Worm (Caenorhabditis elegans) whole organism, L3 larva: ENCODE data around the gene del-6.

Experiments
- ZK546.5 ChIP-seq: sonication (generic microtip); optimal IDR thresholded peaks from 2 replicates; lab custom pipeline; 2017; ENCODE audit warnings: missing biosample characterization, missing genetic modification characterization
- aly-2 ChIP-seq: fragments of 150-350 bp; optimal IDR thresholded peaks from 2 replicates; lab custom pipeline; 2014; ENCODE audit warnings: missing biosample characterization, missing genetic modification characterization
- ama-1 ChIP-seq: fragments of 150-350 bp; optimal IDR thresholded peaks from 2 replicates; lab custom pipeline; 2018
- daf-12 ChIP-seq: fragments of 150-350 bp; optimal IDR thresholded peaks from 2 replicates; lab custom pipeline; 2014; ENCODE audit warnings: missing biosample characterization, missing genetic modification reagents, missing genetic modification characterization
- egl-27 ChIP-seq: sonication (generic microtip); optimal IDR thresholded peaks from 4 replicates; lab custom pipeline; 2017; ENCODE audit warnings: missing biosample characterization, missing genetic modification reagents, missing genetic modification characterization
- elt-1 ChIP-seq: fragments of 150-350 bp; optimal IDR thresholded peaks from 2 replicates; lab custom pipeline; 2014; ENCODE audit warnings: missing biosample characterization, missing genetic modification characterization
- elt-2 ChIP-seq: sonication (generic microtip); optimal IDR thresholded peaks from 2 replicates; lab custom pipeline; 2016; ENCODE audit warnings: missing genetic modification reagents, mild to moderate bottlenecking, missing genetic modification characterization, missing compliant biosample characterization
- elt-3 ChIP-seq, 3 experiments: fragments of 150-350 bp in 1 of 3; sonication (generic microtip) in 2 of 3; optimal IDR thresholded peaks; 2 replicates in 2 of 3; 4 replicates in 1 of 3; lab custom pipeline; 2014 to 2017; ENCODE audit warnings: missing biosample characterization in 3 of 3, missing genetic modification characterization in 3 of 3
- eor-1 ChIP-seq, 2 experiments: fragments of 150-350 bp; optimal IDR thresholded peaks; 2 replicates each; lab custom pipeline; 2014 to 2018; ENCODE audit warnings: missing biosample characterization in 2 of 2, missing genetic modification characterization in 2 of 2
- fkh-10 ChIP-seq: sonication (generic microtip); optimal IDR thresholded peaks from 2 replicates; lab custom pipeline; 2017; ENCODE audit warnings: missing biosample characterization, missing genetic modification reagents, missing genetic modification characterization
- hmg-11 ChIP-seq: sonication (generic microtip); optimal IDR thresholded peaks from 2 replicates; lab custom pipeline; 2016; ENCODE audit warnings: missing genetic modification characterization, missing compliant biosample characterization
- jun-1 ChIP-seq: fragments of 150-350 bp; optimal IDR thresholded peaks from 2 replicates; lab custom pipeline; 2014; ENCODE audit warnings: missing biosample characterization, missing genetic modification reagents, missing genetic modification characterization
- mdl-1 ChIP-seq: fragments of 150-350 bp; optimal IDR thresholded peaks from 2 replicates; lab custom pipeline; 2014; ENCODE audit warnings: missing biosample characterization, missing genetic modification characterization
- mml-1 ChIP-seq: fragments of 150-350 bp; sonication (generic microtip); optimal IDR thresholded peaks from 3 replicates; lab custom pipeline; 2014; ENCODE audit warnings: missing biosample characterization, missing genetic modification characterization
- nhr-11 ChIP-seq: fragments of 150-350 bp; optimal IDR thresholded peaks from 2 replicates; lab custom pipeline; 2014; ENCODE audit warnings: missing biosample characterization, missing genetic modification characterization
- nhr-12 ChIP-seq: fragments of 150-350 bp; optimal IDR thresholded peaks from 2 replicates; lab custom pipeline; 2014; ENCODE audit warnings: missing biosample characterization, missing genetic modification characterization
- nhr-237 ChIP-seq: fragments of 150-350 bp; optimal IDR thresholded peaks from 2 replicates; lab custom pipeline; 2014; ENCODE audit warnings: missing biosample characterization, missing genetic modification characterization
- nhr-25 ChIP-seq: sonication (generic microtip); optimal IDR thresholded peaks from 2 replicates; lab custom pipeline; 2017; ENCODE audit warnings: missing biosample characterization, missing genetic modification characterization
- nhr-43 ChIP-seq: sonication (generic microtip); optimal IDR thresholded peaks from 2 replicates; lab custom pipeline; 2016; ENCODE audit warnings: mild to moderate bottlenecking, missing genetic modification characterization, missing compliant biosample characterization; ENCODE audit not compliant: poor library complexity, severe bottlenecking
- nhr-76 ChIP-seq: fragments of 150-350 bp; sonication (generic microtip); optimal IDR thresholded peaks from 5 replicates; lab custom pipeline; 2014; ENCODE audit warnings: missing biosample characterization, missing genetic modification characterization
- nhr-77 ChIP-seq: fragments of 150-350 bp; optimal IDR thresholded peaks from 2 replicates; lab custom pipeline; 2014; ENCODE audit warnings: missing biosample characterization, missing genetic modification characterization
- pqm-1 ChIP-seq: fragments of 150-350 bp; optimal IDR thresholded peaks from 2 replicates; lab custom pipeline; 2017; ENCODE audit warnings: missing biosample characterization, missing genetic modification characterization, inconsistent platforms
- sea-2 ChIP-seq: fragments of 150-350 bp; sonication (generic microtip); optimal IDR thresholded peaks from 4 replicates; lab custom pipeline; 2014; ENCODE audit warnings: missing biosample characterization, missing genetic modification reagents, missing genetic modification characterization
- skn-1 ChIP-seq: fragments of 150-350 bp; optimal IDR thresholded peaks from 2 replicates; lab custom pipeline; 2014; ENCODE audit warnings: missing biosample characterization, missing genetic modification characterization
- snpc-4 ChIP-seq: fragments of 150-350 bp; optimal IDR thresholded peaks from 2 replicates; lab custom pipeline; 2014; ENCODE audit warnings: missing biosample characterization, missing genetic modification characterization
- tbx-2 ChIP-seq: sonication (generic microtip); optimal IDR thresholded peaks from 2 replicates; lab custom pipeline; 2016; ENCODE audit warnings: mild to moderate bottlenecking, missing genetic modification characterization, missing compliant biosample characterization
- unc-39 ChIP-seq: sonication (generic microtip); optimal IDR thresholded peaks from 4 replicates; lab custom pipeline; 2017; ENCODE audit warnings: missing biosample characterization, missing genetic modification characterization
- zag-1 ChIP-seq: fragments of 150-350 bp; optimal IDR thresholded peaks from 2 replicates; lab custom pipeline; 2014; ENCODE audit warnings: missing biosample characterization, missing genetic modification characterization
- ztf-11 ChIP-seq: fragments of 150-350 bp; optimal IDR thresholded peaks from 2 replicates; lab custom pipeline; 2014; ENCODE audit warnings: missing biosample characterization, missing genetic modification characterization

del-6 gene

DNA sequence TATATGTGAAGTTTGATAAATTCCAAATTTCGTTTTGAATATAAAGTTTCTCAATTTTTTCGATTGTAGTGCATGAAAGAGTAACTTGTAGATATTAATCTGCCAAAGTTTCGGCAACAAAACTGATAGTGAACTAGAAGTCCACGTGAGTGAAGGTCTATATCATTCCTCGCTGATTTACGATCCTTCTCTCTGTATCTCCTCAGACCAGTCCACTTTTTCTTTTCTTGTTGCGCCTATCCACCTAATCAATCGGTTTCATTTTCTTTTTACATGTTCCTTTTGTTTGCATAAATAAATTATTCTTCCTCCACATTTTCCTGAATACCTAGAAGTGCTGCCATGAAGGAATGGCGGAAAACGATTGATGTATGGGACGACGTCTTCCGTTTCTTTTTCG is 8.6 kb upstream of the del-6 start:
- TF ChIP-seq jun-1 (tag; lab: Kevin White, UChicago), result no peak
- no peak for TF ChIP-seq ZK546.5 (tag; lab: Kevin White, UChicago)
- TF ChIP-seq nhr-12 (tag; lab: Kevin White, UChicago), result no peak
- TF ChIP-seq ama-1 (lab: Kevin White, UChicago), result no peak
- TF ChIP-seq aly-2, result no peak
- TF ChIP-seq snpc-4 (tag; lab: Kevin White, UChicago), result no peak
- TF ChIP-seq elt-2 (tag; lab: Kevin White, UChicago), result no peak

DNA sequence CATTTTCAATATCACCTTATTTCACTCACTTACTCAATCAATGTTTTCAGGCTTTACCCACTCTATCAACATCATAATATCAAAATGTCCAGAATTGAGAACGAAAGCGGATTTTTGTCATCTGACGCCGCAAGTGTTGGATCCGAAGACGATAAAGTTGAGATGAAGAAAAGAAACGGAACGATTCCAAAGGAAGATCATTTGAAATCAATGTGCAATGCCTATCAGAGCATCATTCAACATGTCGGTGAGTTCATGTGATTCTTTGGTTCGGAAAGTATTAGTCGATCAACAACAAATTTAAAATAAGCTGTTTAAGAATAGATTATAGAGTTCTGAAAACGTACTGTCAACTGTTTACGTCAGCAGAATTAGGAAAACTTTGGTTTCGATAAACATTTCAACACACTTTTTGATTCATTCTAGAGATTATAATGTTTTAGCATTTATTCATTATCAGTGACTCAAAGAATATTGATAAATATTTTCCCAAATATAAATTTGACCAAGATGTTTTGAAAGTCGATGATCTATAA is 7.8 kb upstream of the del-6 start, which contains the start of gene cat-4:
Gene cat-4, plus strand, starts transcription at position 51 of the 536 bp plus-strand sequence.
- peak; percentile 79 for TF ChIP-seq elt-2 (tag; lab: Kevin White, UChicago)
- TF ChIP-seq pqm-1 (tag; lab: Kevin White, UChicago), result peak; percentile 68
- TF ChIP-seq jun-1 (tag; lab: Kevin White, UChicago), result peak; percentile 8
- no peak for TF ChIP-seq tbx-2
- no peak for TF ChIP-seq nhr-25 (tag; lab: Kevin White, UChicago)

DNA sequence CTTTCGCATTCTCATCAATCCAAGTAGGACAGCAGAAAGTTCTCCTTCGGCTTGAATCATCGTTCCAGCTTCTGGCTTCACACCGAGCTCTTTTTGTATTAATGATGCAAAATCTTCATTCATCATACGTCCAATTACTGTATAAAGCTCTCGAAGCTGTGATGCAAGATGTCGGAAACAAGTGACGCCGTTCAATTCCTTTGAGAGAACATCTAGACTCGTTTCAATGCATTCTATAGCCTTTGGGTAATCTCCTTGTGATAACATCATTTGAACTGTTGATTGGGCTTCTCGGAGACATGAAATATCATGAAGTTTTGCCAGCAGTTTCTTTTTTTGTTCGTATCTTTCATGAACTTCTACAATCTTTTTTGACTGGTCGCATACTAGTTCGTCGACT is 4.2 kb upstream of the del-6 start:
- TF ChIP-seq jun-1 (tag; lab: Kevin White, UChicago) (no peak), skn-1 (no peak), egl-27 (tag; lab: Kevin White, UChicago) (no peak), zag-1 (no peak), pqm-1 (tag; lab: Kevin White, UChicago) (no peak), nhr-11 (tag; lab: Kevin White, UChicago) (no peak), nhr-12 (tag; lab: Kevin White, UChicago) (no peak), nhr-77 (tag; lab: Kevin White, UChicago) (no peak), fkh-10 (GFP tag; lab: Kevin White, UChicago) (no peak), ztf-11 (tag; lab: Kevin White, UChicago) (no peak), mml-1 (tag; lab: Kevin White, UChicago) (no peak), mdl-1 (tag; lab: Kevin White, UChicago) (no peak)

DNA sequence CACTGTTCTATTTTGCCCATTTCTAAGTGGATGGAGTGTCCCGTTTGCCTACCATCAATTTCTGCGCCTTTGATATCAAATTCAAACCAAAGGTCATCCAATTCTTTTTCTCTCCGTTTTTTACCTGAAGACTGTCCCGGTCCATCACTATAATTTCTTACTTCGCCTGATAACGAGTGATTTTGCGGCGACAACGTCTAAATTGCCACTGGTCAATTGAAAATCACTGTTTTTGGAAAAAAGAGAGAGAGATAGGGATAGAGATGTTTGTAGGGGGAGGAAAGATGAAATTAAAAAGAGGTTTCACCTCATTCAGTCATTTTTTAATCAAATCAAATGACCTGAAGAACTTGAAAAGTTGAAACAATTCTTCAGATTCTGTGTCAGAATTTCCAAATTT is 1.2 kb upstream of the del-6 start:
- TF ChIP-seq elt-2 (tag; lab: Kevin White, UChicago) (no peak), elt-3 (tag; optimal IDR thresholded peaks at IDR 0.05; lab: Kevin White, UChicago) (peak in 1 of 3 experiments; percentile 1)

DNA sequence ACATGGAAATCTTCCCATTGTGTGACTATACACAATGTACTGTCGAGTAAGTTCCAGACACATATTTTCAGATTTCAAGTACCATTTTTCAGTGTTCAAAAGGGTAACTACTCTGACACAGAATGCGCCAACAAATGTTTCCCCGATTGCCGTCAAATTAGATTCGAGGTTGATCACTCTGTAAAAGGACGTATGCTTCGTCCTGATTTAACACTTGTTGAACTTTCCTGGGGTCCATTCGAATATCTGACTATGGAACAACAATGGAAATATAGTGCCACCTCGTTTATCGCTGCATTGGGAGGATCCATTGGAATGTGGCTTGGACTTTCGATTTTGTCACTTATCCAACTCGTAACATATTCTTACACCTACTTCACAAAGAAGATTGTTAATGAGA is 1.5 kb downstream of the del-6 start:
- TF ChIP-seq fkh-10 (GFP tag; lab: Kevin White, UChicago), result no peak
- no peak for TF ChIP-seq mdl-1 (tag; lab: Kevin White, UChicago)
- TF ChIP-seq tbx-2, result no peak
- TF ChIP-seq nhr-76 (tag; lab: Kevin White, UChicago), result no peak
- TF ChIP-seq nhr-237 (tag; lab: Kevin White, UChicago), result no peak
- no peak for TF ChIP-seq hmg-11 (tag; lab: Kevin White, UChicago)
- no peak for TF ChIP-seq nhr-77 (tag; lab: Kevin White, UChicago)

DNA sequence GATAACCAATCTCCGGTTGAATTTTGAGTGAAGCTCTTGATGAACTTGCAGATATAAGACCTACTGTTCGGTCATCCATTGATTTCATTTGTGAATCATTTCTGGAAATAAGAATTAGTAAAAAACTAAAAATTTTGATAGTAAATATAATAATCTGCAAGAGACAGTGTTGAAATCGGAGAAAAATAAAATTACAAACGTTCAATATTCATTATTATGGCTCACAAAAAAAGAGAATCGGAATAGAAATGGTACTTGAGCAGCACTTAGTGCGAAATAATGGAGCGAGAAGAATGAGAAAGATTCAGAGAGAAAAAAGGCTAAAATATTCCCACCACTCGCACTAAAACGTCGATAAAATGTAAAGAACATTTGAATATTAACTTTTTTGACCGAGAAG is 3.6 kb downstream of the del-6 start, which contains the start of gene vps-54:
Gene vps-54, minus strand, starts transcription at position 101 of the 400 bp plus-strand sequence.
- no peak for TF ChIP-seq skn-1
- no peak for TF ChIP-seq nhr-11 (tag; lab: Kevin White, UChicago)

DNA sequence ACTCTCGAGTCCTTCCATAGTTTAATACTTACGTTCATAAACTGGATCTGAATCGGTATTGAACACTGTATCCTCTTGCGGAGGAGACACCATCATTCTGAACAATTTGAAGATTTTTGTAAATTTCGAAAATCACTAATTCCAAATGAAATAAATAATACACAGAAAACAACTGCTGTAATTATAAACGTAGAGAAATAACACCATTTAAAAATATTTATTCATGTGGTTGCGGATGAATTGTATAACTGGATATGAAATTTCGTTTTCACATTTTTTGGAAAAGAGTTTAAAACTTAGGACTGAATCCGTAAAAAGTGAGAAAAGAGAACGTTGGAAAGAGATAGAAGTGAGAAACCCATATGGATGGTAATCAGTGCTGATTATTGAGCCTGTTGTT is 5.5 kb downstream of the del-6 start, which contains the start of gene mics-1:
Gene mics-1, minus strand, starts transcription at position 101 of the 400 bp plus-strand sequence.
- TF ChIP-seq mdl-1 (tag; lab: Kevin White, UChicago), result no peak
- TF ChIP-seq mml-1 (tag; lab: Kevin White, UChicago), result no peak
- no peak for TF ChIP-seq ztf-11 (tag; lab: Kevin White, UChicago)
- TF ChIP-seq ama-1 (lab: Kevin White, UChicago), result no peak
- no peak for TF ChIP-seq elt-1
- no peak for TF ChIP-seq daf-12
- no peak for TF ChIP-seq eor-1 (tag; optimal IDR thresholded peaks at IDR 0.05; lab: Kevin White, UChicago)
- TF ChIP-seq nhr-43 (tag; lab: Kevin White, UChicago), result no peak
- TF ChIP-seq snpc-4 (tag; lab: Kevin White, UChicago), result no peak
- no peak for TF ChIP-seq egl-27 (tag; lab: Kevin White, UChicago)
- TF ChIP-seq hmg-11 (tag; lab: Kevin White, UChicago), result no peak
- no peak for TF ChIP-seq sea-2 (GFP tag; lab: Kevin White, UChicago)
- no peak for TF ChIP-seq unc-39 (tag; lab: Kevin White, UChicago)
